Worm (Caenorhabditis elegans) whole organism, dauer: ENCODE measurements around the gene Y32H12A.1.

ENCODE experiments used
- unc-62 ChIP-seq: sonication (generic microtip); optimal IDR thresholded peaks from 2 replicates; lab custom pipeline; 2017; ENCODE audit warnings: missing biosample characterization, missing genetic modification reagents, missing genetic modification characterization

Y32H12A.1 gene

DNA sequence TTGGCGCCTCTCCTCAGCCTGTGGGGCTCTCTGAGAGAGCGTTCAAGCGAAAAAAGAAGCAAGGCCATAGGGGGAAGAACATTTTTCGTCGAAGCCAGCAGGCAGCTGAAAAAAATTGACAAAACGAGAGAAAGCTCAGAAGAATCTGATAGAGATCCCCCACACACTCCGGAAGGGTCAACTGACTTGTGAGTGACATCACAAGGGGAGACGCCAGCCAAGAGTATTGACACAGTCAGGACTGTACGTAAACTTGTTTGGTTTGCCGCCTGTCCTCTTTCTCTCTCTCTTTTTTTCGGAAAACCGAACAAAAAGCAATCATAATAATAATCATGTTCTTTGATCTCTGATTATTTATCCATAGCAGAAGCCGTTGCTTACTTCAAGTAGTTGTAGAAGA, 10.9 kb downstream of the Y32H12A.1 start:
- no peak for TF ChIP-seq unc-62 (GFP tag; lab: Kevin White, UChicago)

DNA sequence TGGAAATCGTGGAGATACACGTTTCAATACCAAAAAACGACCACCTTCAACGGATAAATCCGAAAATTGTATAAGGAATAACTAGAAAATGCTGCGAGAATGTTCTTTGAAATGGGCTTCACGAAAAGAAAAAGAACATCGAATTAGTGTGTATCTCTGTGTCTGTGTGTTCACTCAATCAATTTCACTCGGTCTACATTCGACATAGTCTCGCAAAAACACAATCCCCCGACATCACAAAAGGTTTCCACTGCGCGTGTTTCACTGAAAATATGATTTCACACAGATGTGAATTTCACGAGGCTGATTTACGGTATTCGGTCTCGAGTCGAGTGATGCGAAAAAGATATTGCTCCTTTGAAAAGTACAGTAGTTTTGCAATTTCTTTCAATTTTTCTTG, 11.7 kb downstream of the Y32H12A.1 start:
- TF ChIP-seq unc-62 (GFP tag; lab: Kevin White, UChicago): no peak

DNA sequence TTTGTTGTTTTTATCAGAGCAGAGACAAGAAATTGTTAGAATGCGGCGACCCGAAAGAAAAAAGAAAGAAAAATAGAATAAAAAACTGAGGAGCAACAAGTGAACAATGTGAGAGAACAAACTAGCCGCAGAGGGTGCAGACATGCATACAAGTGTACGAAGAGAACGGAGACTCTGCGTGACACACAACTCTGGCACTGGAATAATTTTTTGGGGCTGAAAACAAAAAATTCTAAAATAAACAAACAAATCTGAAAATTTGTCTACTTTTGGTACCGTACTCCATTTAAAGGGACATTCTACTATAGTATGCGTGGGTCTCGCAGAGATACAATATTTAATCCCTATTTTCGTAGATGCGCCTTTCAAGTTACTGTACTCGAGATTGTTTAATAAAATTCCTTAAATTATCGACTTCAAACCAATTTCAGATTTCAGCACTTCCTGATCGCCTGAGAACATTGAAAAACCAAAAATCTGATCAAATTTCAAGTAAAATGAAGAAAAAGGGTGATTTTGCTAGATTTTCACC, 13.1 kb downstream of the Y32H12A.1 start:
- no peak for TF ChIP-seq unc-62 (GFP tag; lab: Kevin White, UChicago)

DNA sequence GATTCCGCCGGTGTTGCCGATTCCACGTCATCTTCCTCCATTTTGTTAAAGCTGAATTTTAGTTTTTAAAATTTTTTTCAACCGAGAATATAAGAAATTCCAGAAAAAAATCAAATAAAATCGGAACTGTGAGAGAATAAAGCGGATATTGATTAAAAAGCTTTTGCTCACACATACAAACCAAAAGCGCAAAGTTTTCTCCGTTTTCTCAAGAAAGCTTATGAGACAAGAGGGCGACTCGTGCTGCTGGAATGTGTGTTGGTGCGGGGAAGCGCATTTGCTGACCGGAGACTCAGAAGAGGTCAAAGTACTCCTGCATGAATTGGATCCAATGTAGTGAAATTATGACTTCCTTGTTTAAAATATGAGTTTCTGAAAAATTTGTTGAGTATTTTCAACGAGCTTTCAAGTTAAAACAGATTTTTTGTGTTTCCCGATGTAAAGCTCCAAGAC, 17.9 kb downstream of the Y32H12A.1 start, which contains the start of gene paqr-2:
TSS of gene paqr-2 (minus strand) at position 51 of the 453 bp plus-strand sequence.
- no peak for TF ChIP-seq unc-62 (GFP tag; lab: Kevin White, UChicago)

DNA sequence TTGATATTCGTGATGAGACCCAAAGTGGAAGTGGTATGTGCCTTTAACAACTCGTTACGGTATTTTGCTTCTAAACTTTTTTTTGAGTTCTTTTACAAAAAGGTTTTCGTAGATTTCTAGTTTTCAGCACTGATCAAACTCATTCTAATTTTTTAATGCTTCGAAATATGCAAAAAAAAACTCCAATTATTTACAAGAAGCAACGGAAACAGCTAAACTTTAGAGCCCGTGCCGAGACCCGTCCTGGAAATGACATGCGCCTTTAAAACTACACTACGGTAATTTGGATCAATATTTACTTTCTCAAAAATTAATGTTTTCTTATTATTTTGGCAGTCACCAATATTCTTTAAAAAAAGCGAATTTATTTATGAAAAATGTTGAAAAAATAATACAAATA, 18.5 kb downstream of the Y32H12A.1 start:
- TF ChIP-seq unc-62 (GFP tag; lab: Kevin White, UChicago): no peak

DNA sequence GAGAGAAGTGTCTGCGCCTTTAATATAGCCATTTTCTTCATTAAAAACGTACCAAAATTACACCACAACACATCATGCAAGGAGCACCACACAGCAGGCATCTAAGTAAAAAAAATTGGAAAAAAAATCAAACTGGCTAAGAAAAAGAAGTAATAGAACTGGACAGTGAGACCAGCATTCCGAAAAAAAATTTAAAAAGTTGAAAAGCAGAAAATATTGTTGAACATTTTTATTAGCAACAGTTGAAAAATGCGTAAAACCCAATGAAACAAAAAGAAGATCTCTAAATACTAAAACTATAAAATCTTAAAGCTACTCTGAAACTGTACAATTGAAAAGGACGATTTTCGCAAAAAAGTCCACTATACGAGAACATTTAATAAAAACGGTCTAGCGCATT, 20.1 kb downstream of the Y32H12A.1 start, which contains the start of gene Y32H12A.6:
TSS of gene Y32H12A.6 (minus strand) at position 101 of the 400 bp plus-strand sequence.
- no peak for TF ChIP-seq unc-62 (GFP tag; lab: Kevin White, UChicago)

DNA sequence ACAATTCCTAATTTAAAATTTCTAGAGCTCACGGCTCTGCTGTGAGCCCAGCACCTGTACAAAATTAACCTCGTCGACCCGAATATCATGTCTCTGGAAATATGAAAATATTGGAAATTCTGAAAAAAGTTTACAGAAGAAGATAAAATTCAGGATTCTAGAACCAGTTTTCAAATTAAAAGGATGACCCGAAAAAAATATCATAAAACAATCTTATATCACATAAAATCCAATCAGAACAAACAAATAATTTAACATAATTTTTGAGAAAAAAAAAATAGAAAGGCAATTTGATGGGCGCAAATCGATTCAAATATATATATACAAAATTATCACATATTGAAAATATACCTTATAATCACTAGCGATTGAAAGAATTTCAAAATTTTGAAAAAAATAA, 23.3 kb downstream of the Y32H12A.1 start, which contains the start of gene Y32H12A.7:
TSS of gene Y32H12A.7 (minus strand) at position 101 of the 400 bp plus-strand sequence.
- no peak for TF ChIP-seq unc-62 (GFP tag; lab: Kevin White, UChicago)

DNA sequence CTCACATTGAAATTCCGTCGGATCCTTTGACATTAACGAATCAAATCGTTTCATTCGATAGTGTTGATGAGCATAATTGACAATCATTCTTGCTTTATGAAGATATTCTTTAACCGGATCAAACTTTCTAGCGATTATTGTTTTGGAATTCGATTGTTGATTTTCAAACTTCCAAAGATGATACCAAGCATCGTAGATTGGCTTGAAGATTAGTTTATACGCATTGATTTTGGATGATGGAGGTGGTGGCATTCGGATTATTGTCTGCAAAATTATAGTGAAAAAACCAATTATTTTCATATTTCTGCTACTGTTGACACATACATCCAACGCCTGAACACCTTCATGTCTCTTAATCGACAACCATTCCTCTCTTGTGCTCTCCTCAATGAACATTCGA, 26.1 kb downstream of the Y32H12A.1 start:
- TF ChIP-seq unc-62 (GFP tag; lab: Kevin White, UChicago): no peak

DNA sequence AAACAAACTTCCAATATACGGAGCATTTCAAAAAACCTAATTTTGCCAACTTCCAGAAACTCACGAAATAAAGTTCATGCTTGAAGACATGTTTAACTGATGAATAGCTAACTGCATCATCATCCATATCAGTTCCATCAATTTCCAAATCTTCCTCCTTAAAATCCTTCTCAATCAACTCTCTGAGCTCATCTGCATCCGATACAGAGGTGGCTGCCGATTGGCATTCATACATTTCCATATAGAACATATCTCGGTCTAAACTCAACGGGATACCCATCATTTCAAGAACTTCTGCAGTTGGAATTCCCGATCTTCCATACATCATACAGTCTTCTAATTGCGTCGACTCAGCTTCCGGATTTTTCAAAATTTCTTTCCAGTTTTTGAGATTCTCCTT, 27.4 kb downstream of the Y32H12A.1 start:
- no peak for TF ChIP-seq unc-62 (GFP tag; lab: Kevin White, UChicago)

DNA sequence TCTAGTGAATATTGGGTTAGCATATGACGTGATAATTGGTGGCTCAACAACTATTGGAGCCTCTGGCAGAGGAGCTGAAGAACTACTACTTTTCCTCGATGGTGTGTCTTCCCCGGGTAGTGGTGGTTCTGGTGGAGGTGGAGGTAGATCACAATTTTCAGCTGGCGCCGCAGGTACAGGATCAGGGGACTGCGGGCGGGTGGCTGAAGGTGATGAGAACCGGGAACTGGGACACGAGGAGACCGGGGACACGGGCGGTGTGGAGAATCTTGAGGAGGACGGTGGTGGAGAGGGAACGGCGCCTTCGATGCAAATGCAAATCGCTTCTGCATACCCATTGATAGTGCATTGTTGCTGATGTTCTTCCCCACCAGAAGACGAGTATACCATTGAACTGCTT, 33.7 kb downstream of the Y32H12A.1 start:
- no peak for TF ChIP-seq unc-62 (GFP tag; lab: Kevin White, UChicago)

DNA sequence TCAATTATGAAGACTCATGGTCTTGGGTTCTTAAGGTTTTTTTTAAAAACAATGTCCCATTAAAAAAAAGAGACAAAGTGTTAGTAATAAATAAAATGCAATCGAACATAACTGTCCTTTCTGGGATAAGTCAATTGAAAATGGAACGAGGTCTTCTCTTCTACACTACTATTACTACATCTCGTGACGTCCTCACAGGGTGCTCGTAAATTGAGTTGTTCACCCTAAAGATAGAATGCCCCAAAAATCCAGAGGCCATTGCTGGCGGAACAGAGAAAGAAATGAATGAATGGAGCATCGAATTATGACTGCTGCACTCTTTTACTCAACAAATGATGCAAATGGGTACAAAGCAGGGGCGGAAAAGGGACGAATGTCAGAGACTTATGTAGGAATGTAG, 40.4 kb downstream of the Y32H12A.1 start:
- TF ChIP-seq unc-62 (GFP tag; lab: Kevin White, UChicago): no peak

DNA sequence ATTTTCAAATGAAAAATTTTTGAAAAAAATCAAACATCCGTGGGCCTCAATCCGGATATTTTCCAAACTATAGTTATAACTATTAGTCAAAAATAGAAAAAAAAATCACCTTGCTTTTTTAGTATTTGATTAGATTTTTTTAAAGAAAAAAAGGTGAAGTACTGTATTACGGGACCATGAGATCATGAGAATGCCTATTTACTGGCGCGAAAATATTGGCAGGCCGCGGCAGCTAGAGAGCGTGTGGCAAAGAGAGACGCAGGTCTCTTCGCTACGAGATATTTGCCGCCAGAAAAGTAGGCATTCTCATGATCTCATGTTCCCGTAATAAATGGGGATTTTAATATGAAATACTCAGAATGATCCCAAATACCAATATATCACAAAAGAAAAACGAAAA, 43.0 kb downstream of the Y32H12A.1 start:
- no peak for TF ChIP-seq unc-62 (GFP tag; lab: Kevin White, UChicago)

DNA sequence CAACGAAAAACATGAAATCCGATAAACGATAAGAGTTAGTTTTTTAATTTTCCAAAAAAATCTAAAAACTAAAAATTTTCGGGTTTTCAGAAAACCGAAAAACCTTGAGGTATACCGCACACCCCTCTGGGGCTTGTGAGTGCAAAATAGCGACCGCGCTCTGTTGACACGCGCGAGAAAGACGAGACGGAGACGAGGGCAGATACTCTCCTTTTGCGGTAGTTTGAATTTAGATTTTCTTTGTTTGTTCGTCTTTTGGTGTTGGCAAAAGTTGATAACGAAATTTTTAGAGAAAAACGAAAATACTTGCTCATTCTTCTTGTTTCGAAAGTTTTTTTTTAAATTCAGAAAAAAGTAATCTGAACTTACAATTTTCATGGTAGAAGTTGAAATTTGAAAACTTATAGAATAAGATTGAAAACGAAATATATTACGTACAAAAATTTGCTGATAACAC, 43.6 kb downstream of the Y32H12A.1 start, which contains the start of the genes W03A5.2 and Y32H12A.8:
TSS of gene W03A5.2 (plus strand) at position 407 of the 457 bp plus-strand sequence.
TSS of gene Y32H12A.8 (minus strand) at position 410 of the 457 bp plus-strand sequence.
- TF ChIP-seq unc-62 (GFP tag; lab: Kevin White, UChicago): no peak

DNA sequence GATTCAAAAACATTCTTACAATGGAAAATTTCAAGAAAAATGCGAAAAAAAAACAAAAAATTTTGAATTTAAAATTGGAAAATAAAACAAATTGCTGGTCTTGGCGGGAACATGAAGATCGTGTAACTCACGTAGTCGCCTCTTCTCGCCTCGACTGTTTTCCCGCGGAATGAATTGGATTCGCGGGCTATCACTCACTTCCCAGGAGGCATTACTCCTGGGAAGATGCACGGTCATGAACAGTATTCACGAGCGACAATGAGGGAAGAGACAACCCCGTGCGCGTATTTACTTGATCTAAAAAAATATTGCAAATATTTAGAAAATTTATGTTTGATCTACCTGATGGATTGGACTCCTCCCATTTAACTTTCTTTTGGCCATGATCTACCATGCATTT, 44.3 kb downstream of the Y32H12A.1 start:
- TF ChIP-seq unc-62 (GFP tag; lab: Kevin White, UChicago): no peak

DNA sequence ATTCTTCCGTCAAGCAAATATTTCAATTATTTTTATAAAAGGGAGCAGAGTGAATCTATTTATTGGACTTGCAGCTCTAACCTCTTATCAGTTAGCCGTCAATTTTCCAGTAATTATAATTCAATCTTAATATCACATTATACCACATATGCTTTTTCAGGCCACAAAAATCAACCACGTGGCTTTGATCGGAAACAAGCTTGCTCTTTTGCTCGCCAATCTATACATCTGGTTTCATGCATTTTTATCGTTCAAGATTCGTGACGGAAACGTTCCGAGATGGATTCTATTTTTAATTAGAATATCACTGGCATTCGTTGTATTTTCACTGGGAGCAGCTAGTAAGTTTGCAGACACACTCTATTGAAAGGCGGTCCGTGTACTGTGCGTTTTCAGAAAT, 45.1 kb downstream of the Y32H12A.1 start:
- TF ChIP-seq unc-62 (GFP tag; lab: Kevin White, UChicago): no peak

DNA sequence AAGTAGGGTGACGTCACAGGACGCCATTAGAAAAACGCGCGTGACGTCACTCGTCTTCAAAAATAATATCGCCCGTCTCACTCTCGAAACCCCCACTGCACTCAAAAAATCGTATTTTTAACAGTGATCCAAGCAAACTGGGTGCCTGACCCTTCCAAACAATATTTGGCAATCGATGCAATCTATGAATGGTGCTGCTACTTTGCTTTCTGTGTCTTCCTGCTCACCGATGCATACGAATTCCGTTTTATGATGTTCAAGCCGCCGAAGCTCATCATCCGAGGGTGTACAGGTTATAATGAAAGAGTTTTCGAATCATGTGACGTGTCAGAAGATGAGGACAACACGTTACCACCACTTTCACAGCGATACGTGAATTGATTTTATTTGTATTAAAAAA, 45.6 kb downstream of the Y32H12A.1 start, which contains the start of gene W03A5.1:
TSS of gene W03A5.1 (plus strand) at position 301 of the 400 bp plus-strand sequence.
- TF ChIP-seq unc-62 (GFP tag; lab: Kevin White, UChicago): no peak

DNA sequence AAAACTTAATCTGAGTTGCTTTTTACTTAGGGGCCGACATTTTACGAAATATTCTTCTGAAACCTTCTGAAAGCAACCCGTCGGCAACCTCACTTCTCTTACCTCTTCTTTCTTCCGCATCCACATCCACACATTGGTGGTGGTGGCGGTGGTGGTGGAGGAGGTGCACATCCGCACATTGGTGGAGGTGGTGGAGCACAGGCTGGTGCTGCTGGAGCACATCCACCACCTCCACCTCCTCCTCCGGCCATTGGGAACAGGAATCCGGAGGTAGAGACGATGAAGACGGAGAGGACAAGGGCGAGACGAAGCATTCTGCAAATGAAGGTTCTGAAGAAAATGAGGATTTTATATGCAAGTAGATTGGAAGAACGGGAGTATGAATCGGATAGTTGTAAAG, 51.7 kb downstream of the Y32H12A.1 start, which contains the start of gene grl-22:
TSS of gene grl-22 (minus strand) at position 332 of the 400 bp plus-strand sequence.
- TF ChIP-seq unc-62 (GFP tag; lab: Kevin White, UChicago): no peak
